Worm (Caenorhabditis elegans): Measurements from ENCODE around the gene C25E10.12.

Gene C25E10.12

ce11 chrV:9062341-9062740, at the start of gene C25E10.12:
TSS of gene C25E10.12 (minus strand) at chrV:9062441.
- no peak for TF ChIP-seq ceh-36 (tag; optimal IDR thresholded peaks at IDR 0.05)
- no peak for TF ChIP-seq ceh-13 (GFP tag; optimal IDR thresholded peaks at IDR 0.05)
- no peak for TF ChIP-seq scrt-1 (GFP tag; IDR thresholded peaks at IDR 0.05)
- TF ChIP-seq sea-1 (GFP tag; conservative IDR thresholded peaks at IDR 0.05): no peak
- TF ChIP-seq B0310.2 (tag; optimal IDR thresholded peaks at IDR 0.05): no peak
- TF ChIP-seq hnd-1 (tag; optimal IDR thresholded peaks at IDR 0.05): no peak
- TF ChIP-seq pes-1 (GFP tag; IDR thresholded peaks at IDR 0.05): no peak
- TF ChIP-seq hmg-4 (GFP tag; optimal IDR thresholded peaks at IDR 0.05): no peak
- no peak for TF ChIP-seq ets-7 (tag; optimal IDR thresholded peaks at IDR 0.05)
- TF ChIP-seq flt-1 (GFP tag; IDR thresholded peaks at IDR 0.05): no peak
- no peak for TF ChIP-seq tbx-11 (GFP tag; IDR thresholded peaks at IDR 0.05)
- no peak for TF ChIP-seq F13C5.2 (tag; optimal IDR thresholded peaks at IDR 0.05)
- no peak for TF ChIP-seq aly-1 (tag; optimal IDR thresholded peaks at IDR 0.05)
- no peak for TF ChIP-seq hmbx-1 (tag; optimal IDR thresholded peaks at IDR 0.05)
- TF ChIP-seq ama-1 (optimal IDR thresholded peaks at IDR 0.05): no peak
- TF ChIP-seq tra-4 (tag; optimal IDR thresholded peaks at IDR 0.05): no peak
- TF ChIP-seq tbx-37 (GFP tag; conservative IDR thresholded peaks at IDR 0.05): no peak

- no peak for TF ChIP-seq ama-1 (optimal IDR thresholded peaks at IDR 0.05)
- TF ChIP-seq hmbx-1 (tag; optimal IDR thresholded peaks at IDR 0.05): no peak
- no peak for TF ChIP-seq hnd-1 (tag; optimal IDR thresholded peaks at IDR 0.05)
- TF ChIP-seq tbx-11 (GFP tag; IDR thresholded peaks at IDR 0.05): no peak
- TF ChIP-seq hmg-4 (GFP tag; optimal IDR thresholded peaks at IDR 0.05): no peak
- no peak for TF ChIP-seq tra-4 (tag; optimal IDR thresholded peaks at IDR 0.05)
- no peak for TF ChIP-seq F13C5.2 (tag; optimal IDR thresholded peaks at IDR 0.05)
- no peak for TF ChIP-seq ceh-36 (tag; optimal IDR thresholded peaks at IDR 0.05)
- TF ChIP-seq flt-1 (GFP tag; IDR thresholded peaks at IDR 0.05): no peak
- no peak for TF ChIP-seq ets-7 (tag; optimal IDR thresholded peaks at IDR 0.05)
- TF ChIP-seq ceh-13 (GFP tag; optimal IDR thresholded peaks at IDR 0.05): no peak
- no peak for TF ChIP-seq pes-1 (GFP tag; IDR thresholded peaks at IDR 0.05)
- TF ChIP-seq sea-1 (GFP tag; conservative IDR thresholded peaks at IDR 0.05): no peak
- no peak for TF ChIP-seq aly-1 (tag; optimal IDR thresholded peaks at IDR 0.05)
- TF ChIP-seq tbx-37 (GFP tag; conservative IDR thresholded peaks at IDR 0.05): no peak
- no peak for TF ChIP-seq scrt-1 (GFP tag; IDR thresholded peaks at IDR 0.05)
- TF ChIP-seq B0310.2 (tag; optimal IDR thresholded peaks at IDR 0.05): no peak
Observed at ce11 chrV:9111957-9112356, 49.7 kb upstream of the C25E10.12 start.

DNA sequence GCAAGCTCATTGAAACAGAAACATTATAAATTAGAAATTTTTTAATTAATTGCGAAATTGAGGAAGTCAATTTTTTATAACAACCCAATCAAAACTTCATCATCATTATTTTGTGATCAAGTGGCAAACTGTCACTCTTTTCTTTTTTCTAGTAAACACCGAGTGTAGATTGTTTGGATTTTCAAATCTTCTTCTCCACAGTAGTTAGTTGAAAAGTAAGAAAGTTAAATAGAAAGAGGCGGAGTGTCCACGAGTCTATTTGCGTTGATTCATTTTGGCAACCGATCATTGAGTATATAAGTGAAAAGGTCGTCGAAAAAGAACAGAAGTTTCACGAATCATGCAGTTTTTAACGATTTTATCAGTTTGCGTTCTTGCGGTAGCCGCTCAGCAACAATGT, 47.0 kb upstream of the C25E10.12 start, which contains the start of gene pqn-31:
Gene pqn-31 (plus strand): TSS at position 301 of the 400 bp plus-strand sequence.
- no peak for TF ChIP-seq ets-7 (tag; optimal IDR thresholded peaks at IDR 0.05)
- no peak for TF ChIP-seq flt-1 (GFP tag; IDR thresholded peaks at IDR 0.05)
- TF ChIP-seq scrt-1 (GFP tag; IDR thresholded peaks at IDR 0.05): no peak
- TF ChIP-seq ceh-13 (GFP tag; optimal IDR thresholded peaks at IDR 0.05): no peak
- no peak for TF ChIP-seq hmg-4 (GFP tag; optimal IDR thresholded peaks at IDR 0.05)
- no peak for TF ChIP-seq sea-1 (GFP tag; conservative IDR thresholded peaks at IDR 0.05)
- TF ChIP-seq hmbx-1 (tag; optimal IDR thresholded peaks at IDR 0.05): no peak
- TF ChIP-seq tra-4 (tag; optimal IDR thresholded peaks at IDR 0.05): no peak
- TF ChIP-seq ceh-36 (tag; optimal IDR thresholded peaks at IDR 0.05): no peak
- TF ChIP-seq F13C5.2 (tag; optimal IDR thresholded peaks at IDR 0.05): no peak
- TF ChIP-seq aly-1 (tag; optimal IDR thresholded peaks at IDR 0.05): no peak
- no peak for TF ChIP-seq tbx-37 (GFP tag; conservative IDR thresholded peaks at IDR 0.05)
- no peak for TF ChIP-seq B0310.2 (tag; optimal IDR thresholded peaks at IDR 0.05)
- no peak for TF ChIP-seq tbx-11 (GFP tag; IDR thresholded peaks at IDR 0.05)
- TF ChIP-seq pes-1 (GFP tag; IDR thresholded peaks at IDR 0.05): no peak

DNA sequence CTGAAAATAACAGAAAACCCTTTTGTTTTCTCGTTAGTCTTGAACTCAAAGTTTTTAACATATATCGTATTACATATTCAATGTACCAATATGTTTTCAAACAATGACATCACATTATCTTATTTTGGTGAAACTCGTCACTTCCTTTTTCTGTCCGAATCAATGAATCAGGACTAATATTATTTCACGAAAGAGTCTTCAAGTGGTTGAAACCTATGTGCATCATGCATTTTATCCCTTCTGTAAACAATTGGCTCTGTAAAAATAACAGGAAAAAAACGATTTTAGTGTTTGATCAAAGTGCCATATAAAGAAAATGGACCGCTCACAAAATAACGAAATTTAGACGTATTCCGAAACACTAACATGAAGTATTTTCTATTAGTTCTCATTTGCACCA, 46.0 kb upstream of the C25E10.12 start, which contains the start of gene F21C10.18:
Gene F21C10.18 (plus strand): TSS at position 301 of the 400 bp plus-strand sequence.
- TF ChIP-seq hmg-4 (GFP tag; optimal IDR thresholded peaks at IDR 0.05) (no peak), F13C5.2 (tag; optimal IDR thresholded peaks at IDR 0.05) (no peak), tbx-11 (GFP tag; IDR thresholded peaks at IDR 0.05) (no peak), ama-1 (optimal IDR thresholded peaks at IDR 0.05) (no peak), pes-1 (GFP tag; IDR thresholded peaks at IDR 0.05) (no peak), hmbx-1 (tag; optimal IDR thresholded peaks at IDR 0.05) (no peak), ceh-13 (GFP tag; optimal IDR thresholded peaks at IDR 0.05) (no peak), tra-4 (tag; optimal IDR thresholded peaks at IDR 0.05) (no peak), hnd-1 (tag; optimal IDR thresholded peaks at IDR 0.05) (no peak), B0310.2 (tag; optimal IDR thresholded peaks at IDR 0.05) (no peak), aly-1 (tag; optimal IDR thresholded peaks at IDR 0.05) (no peak), sea-1 (GFP tag; conservative IDR thresholded peaks at IDR 0.05) (no peak), scrt-1 (GFP tag; IDR thresholded peaks at IDR 0.05) (no peak)

- TF ChIP-seq tbx-11 (GFP tag; IDR thresholded peaks at IDR 0.05) (no peak), hnd-1 (tag; optimal IDR thresholded peaks at IDR 0.05) (no peak), flt-1 (GFP tag; IDR thresholded peaks at IDR 0.05) (no peak), ama-1 (optimal IDR thresholded peaks at IDR 0.05) (no peak), pes-1 (GFP tag; IDR thresholded peaks at IDR 0.05) (no peak), ets-7 (tag; optimal IDR thresholded peaks at IDR 0.05) (no peak), tra-4 (tag; optimal IDR thresholded peaks at IDR 0.05) (no peak), hmg-4 (GFP tag; optimal IDR thresholded peaks at IDR 0.05) (no peak), tbx-37 (GFP tag; conservative IDR thresholded peaks at IDR 0.05) (no peak), B0310.2 (tag; optimal IDR thresholded peaks at IDR 0.05) (no peak), ceh-36 (tag; optimal IDR thresholded peaks at IDR 0.05) (no peak), hmbx-1 (tag; optimal IDR thresholded peaks at IDR 0.05) (no peak), scrt-1 (GFP tag; IDR thresholded peaks at IDR 0.05) (no peak), F13C5.2 (tag; optimal IDR thresholded peaks at IDR 0.05) (no peak)
Observed at ce11 chrV:9101062-9101461, 38.8 kb upstream of the C25E10.12 start, which contains the start of gene frpr-6. TSS of gene frpr-6 (minus strand) at chrV:9101162.

DNA sequence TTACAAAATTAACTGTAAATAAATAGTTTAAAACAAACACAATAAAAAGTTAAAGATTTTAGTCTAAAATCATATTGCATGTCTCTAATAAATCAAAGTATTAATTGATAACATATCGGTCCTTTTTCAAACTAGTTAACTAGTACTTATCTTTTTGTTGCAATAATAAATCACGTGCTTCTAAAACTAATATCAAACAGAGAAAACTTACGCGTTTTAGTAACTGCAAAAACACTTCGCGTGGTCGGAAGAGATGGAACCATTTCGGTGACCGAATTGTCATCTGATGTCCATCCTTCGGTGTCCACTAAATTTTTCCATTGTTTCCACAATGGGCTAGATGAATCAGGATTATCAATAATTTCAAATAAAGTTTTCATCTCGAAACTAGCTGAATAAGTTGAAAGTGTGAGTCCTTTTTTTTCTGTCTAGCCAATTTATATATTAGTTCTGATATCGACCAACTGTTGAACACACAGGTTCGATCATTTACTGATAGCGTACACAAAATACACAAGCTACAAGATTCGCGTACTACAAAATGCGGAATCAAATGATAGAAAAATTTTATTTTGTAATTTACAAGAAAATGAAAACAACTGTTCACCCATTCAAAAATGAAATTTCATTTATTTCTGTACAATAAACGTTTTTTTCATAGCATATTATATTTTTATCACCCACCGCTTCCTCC, 36.2 kb upstream of the C25E10.12 start, which contains the start of gene F21C10.9:
Gene F21C10.9 (minus strand): TSS at position 417 of the 694 bp plus-strand sequence.
- TF ChIP-seq ceh-36 (tag; optimal IDR thresholded peaks at IDR 0.05): no peak
- no peak for TF ChIP-seq ceh-13 (GFP tag; optimal IDR thresholded peaks at IDR 0.05)
- TF ChIP-seq hmg-4 (GFP tag; optimal IDR thresholded peaks at IDR 0.05): no peak
- TF ChIP-seq ets-7 (tag; optimal IDR thresholded peaks at IDR 0.05): no peak
- no peak for TF ChIP-seq tra-4 (tag; optimal IDR thresholded peaks at IDR 0.05)
- TF ChIP-seq flt-1 (GFP tag; IDR thresholded peaks at IDR 0.05): no peak
- TF ChIP-seq ama-1 (optimal IDR thresholded peaks at IDR 0.05): no peak
- no peak for TF ChIP-seq pes-1 (GFP tag; IDR thresholded peaks at IDR 0.05)
- no peak for TF ChIP-seq hmbx-1 (tag; optimal IDR thresholded peaks at IDR 0.05)
- no peak for TF ChIP-seq scrt-1 (GFP tag; IDR thresholded peaks at IDR 0.05)
- no peak for TF ChIP-seq tbx-11 (GFP tag; IDR thresholded peaks at IDR 0.05)
- no peak for TF ChIP-seq F13C5.2 (tag; optimal IDR thresholded peaks at IDR 0.05)
- no peak for TF ChIP-seq tbx-37 (GFP tag; conservative IDR thresholded peaks at IDR 0.05)
- no peak for TF ChIP-seq B0310.2 (tag; optimal IDR thresholded peaks at IDR 0.05)

Data from whole organism, early embryonic.